Worm (Caenorhabditis elegans) whole organism, young adult: ENCODE measurements around the gene mmcm-1.

Experiments used
- B0261.1 ChIP-seq: sonication (generic microtip); optimal IDR thresholded peaks from 2 replicates; lab custom pipeline; 2016; ENCODE audit warnings: mild to moderate bottlenecking, missing genetic modification characterization, moderate library complexity, missing compliant biosample characterization
- C06A6.2 ChIP-seq: fragments of 200-800 bp; sonication (Bioruptor generic); conservative IDR thresholded peaks from 2 replicates; pipeline ENCODE4 v1.3.6; 2022; ENCODE audit warnings: missing genetic modification characterization, missing compliant biosample characterization
- F23B12.7 ChIP-seq: sonication (generic microtip); optimal IDR thresholded peaks from 2 replicates; lab custom pipeline; 2017; ENCODE audit warnings: missing genetic modification characterization, mild to moderate bottlenecking, missing compliant biosample characterization, antibody characterized with exemption, moderate library complexity; ENCODE audit not compliant: insufficient read depth
- F52B5.7 ChIP-seq: sonication (generic microtip); optimal IDR thresholded peaks from 2 replicates; lab custom pipeline; 2016; ENCODE audit warnings: mild to moderate bottlenecking, missing genetic modification characterization, missing compliant biosample characterization
- F55B11.4 ChIP-seq: sonication (generic microtip); optimal IDR thresholded peaks from 2 replicates; lab custom pipeline; 2016; ENCODE audit warnings: missing compliant biosample characterization, missing genetic modification characterization, borderline replicate concordance; ENCODE audit not compliant: insufficient read depth
- F57A8.1 ChIP-seq: fragments of 200-800 bp; sonication (Bioruptor generic); optimal IDR thresholded peaks from 2 replicates; lab custom pipeline; 2018; ENCODE audit warnings: mild to moderate bottlenecking, missing genetic modification characterization, moderate library complexity, missing compliant biosample characterization
- F57C9.4 ChIP-seq: sonication (generic microtip); optimal IDR thresholded peaks from 2 replicates; lab custom pipeline; 2017; ENCODE audit warnings: mild to moderate bottlenecking, missing genetic modification characterization, missing compliant biosample characterization
- K12H6.12 ChIP-seq: fragments of 200-800 bp; sonication (Bioruptor generic); optimal IDR thresholded peaks from 2 replicates; lab custom pipeline; 2018; ENCODE audit warnings: mild to moderate bottlenecking, missing genetic modification characterization, missing compliant biosample characterization
- Y67H2A.10 ChIP-seq: fragments of 200-800 bp; sonication (Bioruptor generic); conservative IDR thresholded peaks from 2 replicates; pipeline ENCODE4 v1.3.6; 2022; ENCODE audit warnings: missing genetic modification reagents, missing genetic modification characterization, missing compliant biosample characterization
- Y79H2A.3 ChIP-seq: fragments of 200-800 bp; sonication (Bioruptor generic); conservative IDR thresholded peaks from 2 replicates; pipeline ENCODE4 v1.3.6; 2022; ENCODE audit warnings: missing genetic modification reagents, missing genetic modification characterization, missing compliant biosample characterization
- Y95B8A.8 ChIP-seq: fragments of 200-800 bp; sonication (Bioruptor generic); IDR thresholded peaks from 2 replicates; pipeline ENCODE4 v1.3.6; 2022; ENCODE audit warnings: missing genetic modification reagents, missing genetic modification characterization, missing compliant biosample characterization
- akir-1 ChIP-seq: fragments of 200-800 bp; sonication (Bioruptor generic); optimal IDR thresholded peaks from 2 replicates; lab custom pipeline; 2018; ENCODE audit warnings: mild to moderate bottlenecking, missing genetic modification characterization, moderate library complexity, missing compliant biosample characterization
- attf-3 ChIP-seq: fragments of 200-800 bp; sonication (Bioruptor generic); conservative IDR thresholded peaks from 2 replicates; pipeline ENCODE4 v1.3.6; 2022; ENCODE audit warnings: missing genetic modification reagents, missing genetic modification characterization, missing compliant biosample characterization
- ceh-40 ChIP-seq: fragments of 200-800 bp; sonication (Bioruptor generic); IDR thresholded peaks from 2 replicates; pipeline ENCODE4 v1.3.6; 2022; ENCODE audit warnings: missing genetic modification characterization, missing compliant biosample characterization
- ceh-58 ChIP-seq: fragments of 200-800 bp; sonication (Bioruptor generic); IDR thresholded peaks from 2 replicates; pipeline ENCODE4 v1.3.6; 2022; ENCODE audit warnings: missing genetic modification characterization, missing compliant biosample characterization
- ceh-79 ChIP-seq: sonication (generic microtip); optimal IDR thresholded peaks from 2 replicates; lab custom pipeline; 2017; ENCODE audit warnings: mild to moderate bottlenecking, missing genetic modification characterization, missing compliant biosample characterization
- ceh-91 ChIP-seq: fragments of 200-800 bp; sonication (Bioruptor generic); IDR thresholded peaks from 2 replicates; pipeline ENCODE4 v1.3.6; 2022; ENCODE audit warnings: missing genetic modification reagents, missing genetic modification characterization, missing compliant biosample characterization
- chd-7 ChIP-seq: sonication (generic microtip); optimal IDR thresholded peaks from 2 replicates; lab custom pipeline; 2016; ENCODE audit warnings: mild to moderate bottlenecking, missing genetic modification characterization, moderate library complexity, missing compliant biosample characterization
- gei-17 ChIP-seq: fragments of 200-800 bp; sonication (Bioruptor generic); optimal IDR thresholded peaks from 2 replicates; lab custom pipeline; 2018; ENCODE audit warnings: mild to moderate bottlenecking, missing genetic modification characterization, missing compliant biosample characterization
- hlh-12 ChIP-seq: sonication (generic microtip); optimal IDR thresholded peaks from 2 replicates; lab custom pipeline; 2016; ENCODE audit warnings: missing genetic modification characterization, missing compliant biosample characterization
- lin-35 ChIP-seq, 3 experiments: fragments of 150-350 bp in 2 of 3; sonication (generic microtip) in 1 of 3; optimal IDR thresholded peaks; 2 replicates each; lab custom pipeline; 2014 to 2018; ENCODE audit warnings: missing biosample characterization in 3 of 3, missing genetic modification characterization in 3 of 3, missing genetic modification reagents in 3 of 3
- lin-40 ChIP-seq: sonication (generic microtip); optimal IDR thresholded peaks from 2 replicates; lab custom pipeline; 2016; ENCODE audit warnings: missing genetic modification characterization, mild to moderate bottlenecking, missing compliant biosample characterization, missing genotype, missing genetic modification reagents
- lin-54 ChIP-seq: fragments of 200-800 bp; sonication (Bioruptor generic); optimal IDR thresholded peaks from 2 replicates; lab custom pipeline; 2018; ENCODE audit warnings: mild to moderate bottlenecking, missing genetic modification characterization, missing compliant biosample characterization
- lir-1 ChIP-seq: fragments of 200-800 bp; sonication (Bioruptor generic); conservative IDR thresholded peaks from 2 replicates; pipeline ENCODE4 v1.3.6; 2022; ENCODE audit warnings: missing genetic modification reagents, missing genetic modification characterization, missing compliant biosample characterization
- lsl-1 ChIP-seq: fragments of 200-800 bp; sonication (Bioruptor generic); optimal IDR thresholded peaks from 2 replicates; lab custom pipeline; 2018; ENCODE audit warnings: mild to moderate bottlenecking, missing genetic modification characterization, moderate library complexity, missing compliant biosample characterization
- mcd-1 ChIP-seq: fragments of 200-800 bp; sonication (Bioruptor generic); IDR thresholded peaks from 2 replicates; pipeline ENCODE4 v1.3.6; 2022; ENCODE audit warnings: missing genetic modification reagents, missing genetic modification characterization, missing compliant biosample characterization
- mel-28 ChIP-seq: sonication (generic microtip); optimal IDR thresholded peaks from 2 replicates; lab custom pipeline; 2016; ENCODE audit warnings: borderline replicate concordance, mild to moderate bottlenecking, missing genetic modification characterization, missing compliant biosample characterization
- mxl-1 ChIP-seq: sonication (generic microtip); optimal IDR thresholded peaks from 2 replicates; lab custom pipeline; 2016; ENCODE audit warnings: missing genetic modification characterization, missing compliant biosample characterization
- somi-1 ChIP-seq: fragments of 200-800 bp; sonication (Bioruptor generic); optimal IDR thresholded peaks from 2 replicates; lab custom pipeline; 2018; ENCODE audit warnings: mild to moderate bottlenecking, missing genetic modification characterization, missing compliant biosample characterization
- sptf-2 ChIP-seq: fragments of 200-800 bp; sonication (Bioruptor generic); optimal IDR thresholded peaks from 2 replicates; lab custom pipeline; 2018; ENCODE audit warnings: mild to moderate bottlenecking, missing genetic modification characterization, missing compliant biosample characterization
- tlf-1 ChIP-seq: fragments of 200-800 bp; sonication (Bioruptor generic); optimal IDR thresholded peaks from 2 replicates; lab custom pipeline; 2018; ENCODE audit warnings: mild to moderate bottlenecking, missing genetic modification characterization, missing compliant biosample characterization
- unc-130 ChIP-seq: sonication (generic microtip); optimal IDR thresholded peaks from 2 replicates; lab custom pipeline; 2016; ENCODE audit warnings: missing genetic modification reagents, missing genetic modification characterization, missing compliant biosample characterization
- xnd-1 ChIP-seq: sonication (generic microtip); optimal IDR thresholded peaks from 2 replicates; lab custom pipeline; 2016; ENCODE audit warnings: missing genotype, missing genetic modification reagents, missing genetic modification characterization, missing compliant biosample characterization
- zim-3 ChIP-seq: sonication (generic microtip); optimal IDR thresholded peaks from 2 replicates; lab custom pipeline; 2017; ENCODE audit warnings: mild to moderate bottlenecking, missing genetic modification characterization, moderate library complexity, missing compliant biosample characterization

Gene mmcm-1

DNA sequence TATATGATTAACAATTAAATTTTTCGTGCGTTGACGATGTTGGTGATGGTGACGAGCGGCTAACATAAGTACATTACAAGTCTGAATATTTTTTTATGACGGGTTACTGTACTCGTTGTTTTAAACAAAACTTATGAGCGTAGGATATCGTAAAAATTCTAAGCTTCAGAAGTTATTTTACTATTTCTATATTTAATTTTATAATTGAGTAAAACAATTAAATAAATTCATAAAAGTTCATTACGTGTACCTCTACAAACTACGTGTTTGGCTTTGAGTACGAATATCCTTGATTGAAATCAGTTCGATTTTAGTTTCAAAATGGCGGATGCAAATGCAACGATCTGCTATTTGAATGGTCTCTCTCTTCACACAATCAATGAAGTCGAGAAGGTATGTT lies 20.6 kb upstream of the mmcm-1 start, which contains the start of gene F37A8.1:
F37A8.1 (plus strand) TSS at position 301 of the 400 bp plus-strand sequence.
- TF ChIP-seq K12H6.12 (tag; lab: Kevin White, UChicago) (no peak), ceh-40 (GFP tag; lab: Robert Waterston, UW) (no peak), tlf-1 (no peak), lin-40 (tag; lab: Kevin White, UChicago) (no peak), Y79H2A.3 (GFP tag; lab: Robert Waterston, UW) (no peak)

DNA sequence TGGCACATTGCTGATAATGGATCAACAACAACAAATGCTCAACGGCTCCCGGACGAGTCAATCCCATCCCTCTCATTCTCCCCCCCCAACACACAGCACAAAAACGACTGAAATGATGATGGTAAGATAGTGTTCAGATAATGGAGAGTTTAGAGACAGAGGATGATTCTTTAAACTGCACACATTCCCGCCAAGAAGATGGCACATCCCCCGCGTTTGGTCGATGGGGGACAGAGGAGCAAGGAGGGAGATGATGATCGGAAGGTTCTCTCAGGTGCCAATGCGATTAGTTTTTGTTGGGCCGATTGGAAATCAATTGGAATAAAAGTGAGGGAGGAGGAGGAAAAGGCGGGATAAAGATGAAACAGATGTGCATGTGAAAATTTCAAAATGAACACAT lies 20.0 kb upstream of the mmcm-1 start:
- TF ChIP-seq akir-1 (GFP tag; lab: Kevin White, UChicago): no peak
- TF ChIP-seq ceh-58: no peak
- TF ChIP-seq mcd-1 (GFP tag; lab: Robert Waterston, UW): no peak
- no peak for TF ChIP-seq C06A6.2 (GFP tag; lab: Robert Waterston, UW)
- TF ChIP-seq lsl-1: no peak
- no peak for TF ChIP-seq zim-3 (tag; lab: Kevin White, UChicago)
- no peak for TF ChIP-seq F55B11.4 (tag; lab: Kevin White, UChicago)
- no peak for TF ChIP-seq xnd-1
- no peak for TF ChIP-seq gei-17 (GFP tag; lab: Kevin White, UChicago)
- TF ChIP-seq mxl-1 (tag; lab: Kevin White, UChicago): no peak
- no peak for TF ChIP-seq F57A8.1 (GFP tag; lab: Kevin White, UChicago)
- no peak for TF ChIP-seq somi-1 (GFP tag; lab: Kevin White, UChicago)
- TF ChIP-seq Y95B8A.8 (GFP tag; lab: Robert Waterston, UW): no peak
- TF ChIP-seq, all 124 proteins: peak for 0

- TF ChIP-seq Y67H2A.10 (GFP tag; lab: Robert Waterston, UW) (no peak), ceh-91 (no peak), unc-130 (GFP tag; lab: Kevin White, UChicago) (no peak), B0261.1 (tag; lab: Kevin White, UChicago) (no peak)
These were observed 19.3 kb upstream of the mmcm-1 start for ce11 chrIII:3926801-3927200.

DNA sequence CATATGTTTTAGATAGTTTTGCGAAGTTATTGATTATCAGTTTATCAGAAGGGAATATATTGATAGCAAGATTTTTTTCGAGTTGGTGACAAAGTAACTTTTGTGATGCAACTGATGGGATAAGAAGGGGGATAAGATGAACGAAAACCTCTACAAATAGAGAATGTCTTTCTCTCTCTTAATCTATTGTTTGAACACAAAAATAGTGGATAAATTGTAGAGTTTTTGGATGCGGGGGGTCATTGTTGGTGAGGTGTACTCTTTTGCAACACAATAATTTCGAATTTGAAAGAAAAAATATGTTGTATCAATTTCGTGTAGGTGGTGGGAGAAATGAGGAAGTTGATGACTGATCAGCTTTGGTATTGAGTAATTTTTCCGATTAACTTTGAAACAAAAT lies 18.6 kb upstream of the mmcm-1 start, which contains the start of gene ZK1058.9:
ZK1058.9 (minus strand) TSS at position 101 of the 400 bp plus-strand sequence.
- no peak for TF ChIP-seq F57C9.4 (tag; lab: Kevin White, UChicago)
- no peak for TF ChIP-seq ceh-79 (tag; lab: Kevin White, UChicago)
- TF ChIP-seq F23B12.7 (tag; lab: Kevin White, UChicago): no peak
- no peak for TF ChIP-seq mel-28 (tag; lab: Kevin White, UChicago)
- TF ChIP-seq akir-1 (GFP tag; lab: Kevin White, UChicago): no peak
- no peak for TF ChIP-seq sptf-2 (GFP tag; lab: Kevin White, UChicago)
- no peak for TF ChIP-seq B0261.1 (tag; lab: Kevin White, UChicago)
- no peak for TF ChIP-seq chd-7
- no peak for TF ChIP-seq F52B5.7 (tag; lab: Kevin White, UChicago)
- TF ChIP-seq hlh-12 (tag; lab: Kevin White, UChicago): no peak
- TF ChIP-seq, all 124 proteins: peak for 0

DNA sequence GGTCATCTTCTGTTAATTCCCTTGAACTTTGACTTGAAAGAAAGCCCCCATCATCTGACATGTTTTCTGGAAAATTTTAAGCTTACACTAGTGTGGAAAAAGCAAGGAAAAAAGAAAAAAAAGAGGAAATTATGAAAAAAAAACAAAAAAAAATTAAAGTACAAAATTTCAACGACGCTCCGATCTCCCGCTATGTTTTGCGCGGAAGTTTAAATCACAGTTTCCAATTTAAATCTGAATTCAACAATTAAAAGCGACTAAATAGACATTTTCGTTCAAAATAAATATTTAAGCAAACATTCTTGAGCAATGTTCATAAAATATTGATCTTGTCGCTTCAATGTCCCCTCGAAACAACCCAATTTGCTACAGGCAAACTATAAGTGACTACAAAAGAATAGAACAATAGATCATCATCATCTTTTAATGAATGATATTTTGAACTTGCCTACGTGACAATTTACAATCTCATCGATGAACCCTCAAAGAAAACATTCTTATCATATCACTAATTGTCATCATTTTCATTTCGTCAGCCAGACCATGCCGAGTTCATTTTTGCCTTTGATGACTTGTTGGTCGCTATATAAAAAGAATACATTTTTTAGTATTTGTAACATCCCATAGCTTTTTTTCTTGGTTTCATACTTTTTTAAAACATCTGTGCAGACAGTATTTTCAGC lies 14.3 kb upstream of the mmcm-1 start, which contains the start of the genes metl-6 and nit-1:
metl-6 (minus strand) TSS at position 66 of the 683 bp plus-strand sequence.
nit-1 (plus strand) TSS at position 562 of the 683 bp plus-strand sequence.
- TF ChIP-seq lin-35 (GFP tag; optimal IDR thresholded peaks at IDR 0.05; lab: Kevin White, UChicago) (peak in 1 of 3 experiments; percentile 10), lin-54 (peak; percentile 10), lir-1 (GFP tag; lab: Robert Waterston, UW) (no peak), attf-3 (GFP tag; lab: Robert Waterston, UW) (peak; percentile 48; the same call in 1 of the 2 replicates)
